Worm (Caenorhabditis elegans): Measurements from ENCODE around the gene E02C12.11.

- TF ChIP-seq mab-5 (tag; optimal IDR thresholded peaks at IDR 0.05): no peak
- no peak for TF ChIP-seq hlh-1 (tag; optimal IDR thresholded peaks at IDR 0.05)
- no peak for TF ChIP-seq ham-2 (GFP tag; optimal IDR thresholded peaks at IDR 0.05)
- TF ChIP-seq nhr-28 (tag; optimal IDR thresholded peaks at IDR 0.05): no peak
- TF ChIP-seq elt-3 (tag; optimal IDR thresholded peaks at IDR 0.05): no peak
- TF ChIP-seq unc-39 (tag; optimal IDR thresholded peaks at IDR 0.05): no peak
- TF ChIP-seq unc-62 (GFP tag; optimal IDR thresholded peaks at IDR 0.05): no peak
- TF ChIP-seq lin-32 (GFP tag; optimal IDR thresholded peaks at IDR 0.05): no peak
- TF ChIP-seq pha-4 (tag; optimal IDR thresholded peaks at IDR 0.05): no peak
- TF ChIP-seq nhr-12 (tag; optimal IDR thresholded peaks at IDR 0.05): no peak
Measured at ce11 chrV:9384949-9385348, 5.2 kb upstream of the E02C12.11 start.
